Worm (Caenorhabditis elegans) whole organism, L1 larva: ENCODE measurements around the gene pigs-1.

Experiments
- Y116A8C.19 ChIP-seq: sonication (generic microtip); optimal IDR thresholded peaks from 2 replicates; lab custom pipeline; 2016; ENCODE audit warnings: missing compliant biosample characterization, missing genetic modification characterization, borderline replicate concordance
- snpc-4 ChIP-seq: fragments of 150-350 bp; optimal IDR thresholded peaks from 2 replicates; lab custom pipeline; 2014; ENCODE audit warnings: missing biosample characterization, missing genetic modification characterization
- unc-130 ChIP-seq: fragments of 150-350 bp; optimal IDR thresholded peaks from 2 replicates; lab custom pipeline; 2017; ENCODE audit warnings: missing biosample characterization, missing genetic modification characterization, inconsistent platforms
- unc-30 ChIP-seq: sonication (generic microtip); optimal IDR thresholded peaks from 2 replicates; lab custom pipeline; 2017; ENCODE audit warnings: missing biosample characterization, missing genetic modification characterization
- unc-62 ChIP-seq: fragments of 150-350 bp; optimal IDR thresholded peaks from 2 replicates; lab custom pipeline; 2014; ENCODE audit warnings: missing biosample characterization, missing genetic modification reagents, missing genetic modification characterization
- ztf-11 ChIP-seq, 2 experiments: sonication (generic microtip); optimal IDR thresholded peaks; 2 replicates each; lab custom pipeline; 2016 to 2017; ENCODE audit warnings: missing genetic modification characterization in 2 of 2, missing biosample characterization in 1 of 2, missing compliant biosample characterization in 1 of 2

DNA sequence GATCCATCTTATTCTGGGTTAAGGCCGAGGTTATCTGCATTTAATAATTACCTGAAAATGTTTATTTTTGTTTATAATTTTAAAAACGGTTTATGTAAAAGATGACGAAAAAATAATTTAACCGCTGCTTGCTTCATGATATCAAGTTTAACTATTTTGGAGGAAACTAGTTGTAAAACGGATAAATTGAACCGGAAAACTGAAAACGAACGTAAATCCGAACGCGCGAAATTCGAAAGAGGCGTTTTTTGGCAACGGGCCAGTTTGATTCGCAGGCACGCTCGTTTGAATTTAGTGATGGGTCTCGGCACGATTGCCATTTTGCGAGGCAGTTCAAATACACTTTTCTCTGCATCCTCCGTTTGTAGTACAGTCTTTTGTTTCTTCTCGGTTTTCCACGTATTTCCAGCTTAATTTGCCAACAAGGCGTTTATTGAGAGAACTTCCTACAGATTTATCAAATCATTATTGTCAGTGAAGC, 19.9 kb downstream of the pigs-1 start, which contains the start of the genes gtbp-1 and K08F4.3:
- TF ChIP-seq unc-30 (tag; lab: Kevin White, UChicago): no peak
- peak; percentile 54 for TF ChIP-seq snpc-4 (tag; lab: Kevin White, UChicago)
- no peak for TF ChIP-seq Y116A8C.19 (tag; lab: Kevin White, UChicago)
- no peak for TF ChIP-seq ztf-11 (tag; optimal IDR thresholded peaks at IDR 0.05; lab: Kevin White, UChicago)
- no peak for TF ChIP-seq unc-62
- peak; percentile 49 for TF ChIP-seq unc-130
